Worm (Caenorhabditis elegans) whole organism, L2 larva: ENCODE data around the gene srz-5.

ENCODE experiments used
- C34F6.9 ChIP-seq: fragments of 150-350 bp; optimal IDR thresholded peaks from 2 replicates; lab custom pipeline; 2014; ENCODE audit warnings: missing biosample characterization, missing genetic modification characterization
- F13H6.1 ChIP-seq: sonication (generic microtip); optimal IDR thresholded peaks from 2 replicates; lab custom pipeline; 2016; ENCODE audit warnings: missing genetic modification characterization, missing compliant biosample characterization
- Y55F3AM.14 ChIP-seq: fragments of 200-800 bp; sonication (Bioruptor generic); optimal IDR thresholded peaks from 2 replicates; lab custom pipeline; 2018; ENCODE audit warnings: mild to moderate bottlenecking, missing genetic modification characterization, missing compliant biosample characterization
- ZK546.5 ChIP-seq: sonication (generic microtip); optimal IDR thresholded peaks from 2 replicates; lab custom pipeline; 2017; ENCODE audit warnings: missing biosample characterization, missing genetic modification characterization
- ama-1 ChIP-seq: fragments of 150-350 bp; optimal IDR thresholded peaks from 2 replicates; lab custom pipeline; 2018; ENCODE audit warnings: inconsistent platforms
- crh-2 ChIP-seq: sonication (generic microtip); optimal IDR thresholded peaks from 2 replicates; lab custom pipeline; 2017; ENCODE audit warnings: missing biosample characterization, missing genetic modification characterization
- dmd-4 ChIP-seq: sonication (generic microtip); optimal IDR thresholded peaks from 2 replicates; lab custom pipeline; 2017; ENCODE audit warnings: missing biosample characterization, missing genetic modification characterization
- egl-27 ChIP-seq: sonication (generic microtip); optimal IDR thresholded peaks from 3 replicates; lab custom pipeline; 2017; ENCODE audit warnings: missing biosample characterization, missing genetic modification reagents, missing genetic modification characterization
- elt-1 ChIP-seq: fragments of 150-350 bp; optimal IDR thresholded peaks from 2 replicates; lab custom pipeline; 2014; ENCODE audit warnings: missing biosample characterization, missing genetic modification characterization
- elt-3 ChIP-seq: sonication (generic microtip); optimal IDR thresholded peaks from 2 replicates; lab custom pipeline; 2017; ENCODE audit warnings: missing biosample characterization, missing genetic modification characterization
- fos-1 ChIP-seq: fragments of 150-350 bp; optimal IDR thresholded peaks from 2 replicates; lab custom pipeline; 2014; ENCODE audit warnings: missing biosample characterization, missing genetic modification characterization
- gmeb-1 ChIP-seq: fragments of 150-350 bp; optimal IDR thresholded peaks from 2 replicates; lab custom pipeline; 2014; ENCODE audit warnings: missing biosample characterization, missing genetic modification characterization
- lin-13 ChIP-seq: fragments of 150-350 bp; optimal IDR thresholded peaks from 2 replicates; lab custom pipeline; 2014; ENCODE audit warnings: missing biosample characterization, missing genetic modification reagents, missing genetic modification characterization
- lsy-2 ChIP-seq, 2 experiments: fragments of 150-350 bp in 1 of 2; sonication (generic microtip) in 1 of 2; optimal IDR thresholded peaks; 2 replicates each; lab custom pipeline; 2014 to 2017; ENCODE audit warnings: missing biosample characterization in 2 of 2, missing genetic modification characterization in 2 of 2
- mab-5 ChIP-seq: fragments of 150-350 bp; optimal IDR thresholded peaks from 2 replicates; lab custom pipeline; 2014; ENCODE audit warnings: missing biosample characterization, missing genetic modification characterization
- mbf-1 ChIP-seq: sonication (generic microtip); optimal IDR thresholded peaks from 2 replicates; lab custom pipeline; 2017; ENCODE audit warnings: missing biosample characterization, missing genetic modification characterization
- mdl-1 ChIP-seq, 2 experiments: fragments of 150-350 bp in 1 of 2; sonication (generic microtip) in 1 of 2; optimal IDR thresholded peaks; 2 replicates each; lab custom pipeline; 2017; ENCODE audit warnings: missing biosample characterization in 2 of 2, missing genetic modification characterization in 2 of 2
- nhr-10 ChIP-seq: sonication (generic microtip); optimal IDR thresholded peaks from 2 replicates; lab custom pipeline; 2017; ENCODE audit warnings: missing biosample characterization, missing genetic modification characterization
- nhr-11 ChIP-seq: fragments of 150-350 bp; optimal IDR thresholded peaks from 2 replicates; lab custom pipeline; 2014; ENCODE audit warnings: missing biosample characterization, missing genetic modification characterization
- nhr-12 ChIP-seq: fragments of 150-350 bp; optimal IDR thresholded peaks from 2 replicates; lab custom pipeline; 2014; ENCODE audit warnings: missing biosample characterization, missing genetic modification characterization
- nhr-129 ChIP-seq: fragments of 150-350 bp; optimal IDR thresholded peaks from 2 replicates; lab custom pipeline; 2014; ENCODE audit warnings: missing biosample characterization, missing genetic modification characterization
- nhr-21 ChIP-seq: fragments of 150-350 bp; optimal IDR thresholded peaks from 2 replicates; lab custom pipeline; 2014; ENCODE audit warnings: missing biosample characterization, missing genetic modification characterization
- nhr-237 ChIP-seq: fragments of 150-350 bp; optimal IDR thresholded peaks from 2 replicates; lab custom pipeline; 2014; ENCODE audit warnings: missing biosample characterization, missing genetic modification characterization
- nhr-6 ChIP-seq: fragments of 150-350 bp; optimal IDR thresholded peaks from 2 replicates; lab custom pipeline; 2014; ENCODE audit warnings: missing biosample characterization, missing genetic modification characterization
- nhr-77 ChIP-seq: fragments of 150-350 bp; optimal IDR thresholded peaks from 2 replicates; lab custom pipeline; 2014; ENCODE audit warnings: missing biosample characterization, missing genetic modification characterization
- sem-4 ChIP-seq: fragments of 150-350 bp; optimal IDR thresholded peaks from 2 replicates; lab custom pipeline; 2014; ENCODE audit warnings: missing biosample characterization, missing genetic modification reagents, missing genetic modification characterization
- skn-1 ChIP-seq: sonication (generic microtip); optimal IDR thresholded peaks from 2 replicates; lab custom pipeline; 2017; ENCODE audit warnings: missing biosample characterization, missing genetic modification characterization
- sma-3 ChIP-seq: sonication (generic microtip); optimal IDR thresholded peaks from 2 replicates; lab custom pipeline; 2016; ENCODE audit warnings: missing genetic modification reagents, missing genetic modification characterization, missing compliant biosample characterization
- sma-9 ChIP-seq, 2 experiments: fragments of 150-350 bp in 1 of 2; sonication (generic microtip) in 1 of 2; optimal IDR thresholded peaks; 2 replicates each; lab custom pipeline; 2014 to 2016; ENCODE audit warnings: missing genetic modification characterization in 2 of 2, mild to moderate bottlenecking in 1 of 2, missing biosample characterization in 1 of 2, missing compliant biosample characterization in 1 of 2, missing genetic modification reagents in 1 of 2, moderate library complexity in 1 of 2
- snpc-4 ChIP-seq: fragments of 150-350 bp; optimal IDR thresholded peaks from 2 replicates; lab custom pipeline; 2014; ENCODE audit warnings: missing biosample characterization, missing genetic modification characterization
- unc-55 ChIP-seq: fragments of 150-350 bp; sonication (generic microtip); optimal IDR thresholded peaks from 3 replicates; lab custom pipeline; 2014; ENCODE audit warnings: missing biosample characterization, missing genetic modification reagents, missing genetic modification characterization
- zag-1 ChIP-seq: fragments of 150-350 bp; optimal IDR thresholded peaks from 2 replicates; lab custom pipeline; 2014; ENCODE audit warnings: missing biosample characterization, missing genetic modification characterization
- ztf-1 ChIP-seq: fragments of 200-800 bp; sonication (Bioruptor generic); conservative IDR thresholded peaks from 2 replicates; pipeline ENCODE4 v1.3.6; 2022; ENCODE audit warnings: missing genetic modification characterization, missing compliant biosample characterization

The srz-5 gene

DNA sequence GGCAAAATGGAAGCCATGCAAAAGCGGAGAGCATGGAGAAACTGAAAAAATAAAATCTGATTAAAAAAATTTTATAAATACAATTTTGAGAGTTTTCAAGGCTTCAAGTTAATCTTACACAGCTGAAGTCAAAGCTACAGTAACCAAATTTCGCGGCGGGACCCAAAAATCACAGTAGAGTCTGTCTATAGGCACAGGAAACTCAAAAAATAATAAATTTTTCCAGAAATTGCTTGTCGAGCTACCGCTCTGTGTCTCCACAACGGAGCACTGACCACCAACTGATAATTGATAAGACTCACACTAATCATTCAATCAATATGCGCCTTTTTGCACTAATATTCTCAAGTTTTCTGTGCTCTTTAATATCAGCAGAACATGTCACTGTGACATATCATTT is 35.8 kb upstream of the srz-5 start, which contains the start of gene W10G11.19:
TSS of gene W10G11.19 (plus strand) at position 301 of the 400 bp plus-strand sequence.
- peak; percentile 38 for TF ChIP-seq fos-1 (tag; lab: Kevin White, UChicago)
- TF ChIP-seq sem-4 (tag; lab: Kevin White, UChicago): no peak

DNA sequence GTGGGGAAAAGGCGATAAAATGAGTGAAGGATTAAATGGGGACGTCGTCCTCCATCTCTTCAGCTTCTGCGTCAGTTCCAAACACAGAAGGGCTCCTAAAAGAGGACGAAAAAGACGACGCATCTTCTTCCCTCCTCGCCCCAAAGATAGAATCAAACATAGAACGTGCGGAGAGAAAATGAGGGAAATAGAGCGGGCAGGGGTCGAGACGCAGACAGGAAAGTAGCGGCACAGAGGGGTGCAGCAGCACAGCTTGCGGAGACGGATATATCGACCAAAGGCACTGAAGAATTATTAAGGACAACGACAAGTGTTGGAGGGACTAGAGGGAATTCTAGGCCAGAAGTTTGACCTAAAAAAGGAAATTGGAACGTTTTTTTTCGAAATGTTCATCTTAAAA is 32.8 kb upstream of the srz-5 start:
- TF ChIP-seq nhr-129 (peak; percentile 40), mdl-1 (tag; optimal IDR thresholded peaks at IDR 0.05; lab: Kevin White, UChicago) (peak in 1 of 2 experiments; percentile 38), nhr-12 (tag; lab: Kevin White, UChicago) (no peak), crh-2 (tag; lab: Kevin White, UChicago) (no peak), dmd-4 (no peak), nhr-21 (tag; lab: Kevin White, UChicago) (no peak), nhr-6 (no peak), mab-5 (tag; lab: Kevin White, UChicago) (peak; percentile 46), mbf-1 (tag; lab: Kevin White, UChicago) (no peak), lin-13 (GFP tag; lab: Kevin White, UChicago) (peak; percentile 40), C34F6.9 (peak; percentile 66), snpc-4 (peak; percentile 16), egl-27 (tag; lab: Kevin White, UChicago) (no peak), F13H6.1 (tag; lab: Kevin White, UChicago) (no peak), unc-55 (GFP tag; lab: Kevin White, UChicago) (peak; percentile 66), lsy-2 (tag; optimal IDR thresholded peaks at IDR 0.05; lab: Kevin White, UChicago) (peak in 1 of 2 experiments; percentile 68), gmeb-1 (tag; lab: Kevin White, UChicago) (no peak), zag-1 (tag; lab: Kevin White, UChicago) (peak; percentile 42), ztf-1 (GFP tag; lab: Robert Waterston, UW) (no peak)

DNA sequence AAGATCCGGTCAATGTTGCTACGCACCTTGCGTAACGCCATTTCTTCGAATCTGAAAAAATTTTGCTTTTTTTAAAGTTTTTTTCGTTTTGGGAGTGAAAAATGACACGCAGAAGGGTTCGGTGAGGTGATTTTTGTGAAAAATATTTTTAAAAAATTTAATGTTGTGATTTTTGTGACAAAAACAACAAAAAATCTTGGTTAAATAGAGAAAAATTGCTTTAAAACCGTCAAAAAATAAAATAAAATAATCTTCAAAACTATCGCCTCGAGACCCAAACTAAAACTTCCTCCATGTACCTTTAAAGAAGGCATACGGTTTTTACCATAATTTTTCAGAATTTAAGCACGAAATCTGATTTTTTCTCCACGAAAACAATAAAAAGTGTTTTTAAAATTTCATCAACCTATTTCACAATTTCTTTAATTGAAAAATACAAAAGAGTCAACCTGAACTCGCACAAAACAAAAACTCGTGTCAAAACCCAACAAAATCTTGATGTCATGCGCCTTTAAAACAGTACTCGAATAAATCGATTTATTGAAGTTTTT is 31.9 kb upstream of the srz-5 start, which contains the start of gene apd-3:
TSS of gene apd-3 (minus strand) at position 51 of the 551 bp plus-strand sequence.
- TF ChIP-seq nhr-11 (tag; lab: Kevin White, UChicago) (no peak), nhr-129 (no peak), F13H6.1 (tag; lab: Kevin White, UChicago) (no peak), C34F6.9 (no peak), skn-1 (tag; lab: Kevin White, UChicago) (no peak), nhr-12 (tag; lab: Kevin White, UChicago) (no peak), nhr-6 (no peak), dmd-4 (no peak), ZK546.5 (tag; lab: Kevin White, UChicago) (no peak), elt-1 (tag; lab: Kevin White, UChicago) (no peak)

DNA sequence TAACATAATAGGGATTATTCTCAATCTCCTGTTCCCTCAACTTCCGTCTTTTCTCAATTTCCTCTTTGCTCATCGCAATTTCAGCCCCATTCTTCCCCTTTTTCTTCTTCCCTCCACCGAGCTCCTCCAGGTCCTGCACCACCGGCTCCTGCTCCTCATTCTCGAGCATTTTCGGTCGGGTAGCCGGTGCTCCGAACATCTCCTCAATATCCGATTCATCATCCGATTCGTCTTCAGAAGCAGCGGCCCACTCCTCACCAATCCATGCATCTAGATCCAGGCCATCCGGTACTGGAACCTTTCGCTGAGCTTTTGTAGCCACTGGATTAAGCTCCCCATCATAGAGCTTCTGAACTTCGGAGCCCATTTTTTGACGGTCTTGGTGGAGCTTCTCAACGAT is 25.6 kb upstream of the srz-5 start:
- no peak for TF ChIP-seq mbf-1 (tag; lab: Kevin White, UChicago)
- TF ChIP-seq Y55F3AM.14 (GFP tag; lab: Kevin White, UChicago): no peak
- TF ChIP-seq elt-3 (tag; lab: Kevin White, UChicago): no peak
- TF ChIP-seq lin-13 (GFP tag; lab: Kevin White, UChicago): no peak
- no peak for TF ChIP-seq nhr-11 (tag; lab: Kevin White, UChicago)
- TF ChIP-seq egl-27 (tag; lab: Kevin White, UChicago): no peak
- TF ChIP-seq sma-3 (GFP tag; lab: Kevin White, UChicago): no peak
- no peak for TF ChIP-seq crh-2 (tag; lab: Kevin White, UChicago)
- no peak for TF ChIP-seq ama-1 (lab: Kevin White, UChicago)
- TF ChIP-seq nhr-77 (tag; lab: Kevin White, UChicago): no peak
- TF ChIP-seq ZK546.5 (tag; lab: Kevin White, UChicago): no peak
- no peak for TF ChIP-seq sma-9 (GFP tag; optimal IDR thresholded peaks at IDR 0.05; lab: Kevin White, UChicago)
- TF ChIP-seq sma-9 (tag; optimal IDR thresholded peaks at IDR 0.05; lab: Kevin White, UChicago): no peak
- TF ChIP-seq nhr-10: no peak
- TF ChIP-seq lsy-2 (tag; optimal IDR thresholded peaks at IDR 0.05; lab: Kevin White, UChicago): no peak
- TF ChIP-seq nhr-237 (tag; lab: Kevin White, UChicago): no peak
- TF ChIP-seq ztf-1 (GFP tag; lab: Robert Waterston, UW): no peak
- TF ChIP-seq, all 48 proteins: peak for 0

DNA sequence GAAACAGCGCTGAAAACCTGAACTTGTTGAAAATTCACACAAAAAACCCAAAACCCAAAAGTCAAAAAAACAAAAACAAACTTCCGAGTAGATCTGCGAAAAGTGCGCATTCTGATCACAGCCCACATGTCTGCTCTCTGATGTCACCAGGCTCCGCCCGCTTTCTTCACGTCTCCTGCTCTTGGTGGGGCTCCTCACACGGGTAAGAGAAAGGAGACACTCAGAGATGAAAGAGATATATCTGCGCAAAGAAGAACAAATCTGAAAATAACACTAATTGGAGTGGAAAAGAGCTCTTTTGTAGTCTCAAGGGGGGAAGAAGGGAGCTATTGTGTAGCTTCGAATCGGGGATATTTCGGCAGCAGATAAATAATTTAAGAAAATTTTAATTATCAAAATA is 13.7 kb upstream of the srz-5 start, which contains the start of gene ncs-6:
TSS of gene ncs-6 (minus strand) at position 261 of the 400 bp plus-strand sequence.
- TF ChIP-seq C34F6.9 (peak; percentile 7), F13H6.1 (tag; lab: Kevin White, UChicago) (no peak), ZK546.5 (tag; lab: Kevin White, UChicago) (no peak)
- TF ChIP-seq, all 48 proteins: peak for 1
